Worm (Caenorhabditis elegans): Measurements from ENCODE around the gene atg-16.2.

- no peak for TF ChIP-seq flt-1 (GFP tag; IDR thresholded peaks at IDR 0.05)
- TF ChIP-seq ama-1 (optimal IDR thresholded peaks at IDR 0.05): no peak
- no peak for TF ChIP-seq B0310.2 (tag; optimal IDR thresholded peaks at IDR 0.05)
Measured at ce11 chrII:6413788-6414187, 39.4 kb downstream of the atg-16.2 start.

All from whole organism, early embryonic.